Worm (Caenorhabditis elegans) whole organism, L4 larva: ENCODE data around the gene sdpn-1.

Experiments
- F49E8.2 ChIP-seq: sonication (generic microtip); optimal IDR thresholded peaks from 2 replicates; lab custom pipeline; 2016; ENCODE audit warnings: missing compliant biosample characterization, mild to moderate bottlenecking, missing genetic modification characterization, borderline replicate concordance
- ZK546.5 ChIP-seq, 2 experiments: sonication (generic microtip); optimal IDR thresholded peaks; 2 replicates each; lab custom pipeline; 2017; ENCODE audit warnings: missing biosample characterization in 2 of 2, missing genetic modification characterization in 2 of 2
- aly-2 ChIP-seq: sonication (generic microtip); optimal IDR thresholded peaks from 2 replicates; lab custom pipeline; 2018; ENCODE audit warnings: missing biosample characterization, missing genetic modification characterization
- ces-1 ChIP-seq: fragments of 150-350 bp; sonication (generic microtip); optimal IDR thresholded peaks from 4 replicates; lab custom pipeline; 2014; ENCODE audit warnings: missing biosample characterization, missing genetic modification reagents, missing genetic modification characterization
- fkh-10 ChIP-seq: fragments of 150-350 bp; optimal IDR thresholded peaks from 2 replicates; lab custom pipeline; 2014; ENCODE audit warnings: missing biosample characterization, missing genetic modification reagents, missing genetic modification characterization
- fos-1 ChIP-seq: fragments of 150-350 bp; optimal IDR thresholded peaks from 2 replicates; lab custom pipeline; 2014; ENCODE audit warnings: missing biosample characterization, missing genetic modification characterization
- lsy-2 ChIP-seq, 2 experiments: fragments of 150-350 bp in 1 of 2; sonication (generic microtip) in 1 of 2; optimal IDR thresholded peaks; 2 replicates each; lab custom pipeline; 2014 to 2017; ENCODE audit warnings: missing biosample characterization in 2 of 2, missing genetic modification characterization in 2 of 2
- madf-9 ChIP-seq: fragments of 200-800 bp; sonication (Bioruptor generic); conservative IDR thresholded peaks from 2 replicates; pipeline ENCODE4 v1.3.6; 2022; ENCODE audit warnings: missing genetic modification reagents, missing genetic modification characterization, missing compliant biosample characterization
- mxl-2 ChIP-seq: fragments of 200-800 bp; sonication (Bioruptor generic); conservative IDR thresholded peaks from 2 replicates; pipeline ENCODE4 v1.3.6; 2022; ENCODE audit warnings: missing genetic modification reagents, missing genetic modification characterization, missing compliant biosample characterization
- php-3 ChIP-seq: fragments of 200-800 bp; sonication (Bioruptor generic); IDR thresholded peaks from 2 replicates; pipeline ENCODE4 v1.3.6; 2022; ENCODE audit warnings: missing genetic modification reagents, missing genetic modification characterization, missing compliant biosample characterization
- tra-1 ChIP-seq: fragments of 200-800 bp; sonication (Bioruptor generic); IDR thresholded peaks from 2 replicates; pipeline ENCODE4 v1.3.6; 2022; ENCODE audit warnings: missing genetic modification reagents, missing genetic modification characterization, missing compliant biosample characterization
- unc-130 ChIP-seq: sonication (generic microtip); optimal IDR thresholded peaks from 2 replicates; lab custom pipeline; 2016; ENCODE audit warnings: missing genetic modification reagents, missing genetic modification characterization, missing compliant biosample characterization
- ztf-11 ChIP-seq: fragments of 150-350 bp; optimal IDR thresholded peaks from 2 replicates; lab custom pipeline; 2014; ENCODE audit warnings: missing biosample characterization, missing genetic modification characterization

DNA sequence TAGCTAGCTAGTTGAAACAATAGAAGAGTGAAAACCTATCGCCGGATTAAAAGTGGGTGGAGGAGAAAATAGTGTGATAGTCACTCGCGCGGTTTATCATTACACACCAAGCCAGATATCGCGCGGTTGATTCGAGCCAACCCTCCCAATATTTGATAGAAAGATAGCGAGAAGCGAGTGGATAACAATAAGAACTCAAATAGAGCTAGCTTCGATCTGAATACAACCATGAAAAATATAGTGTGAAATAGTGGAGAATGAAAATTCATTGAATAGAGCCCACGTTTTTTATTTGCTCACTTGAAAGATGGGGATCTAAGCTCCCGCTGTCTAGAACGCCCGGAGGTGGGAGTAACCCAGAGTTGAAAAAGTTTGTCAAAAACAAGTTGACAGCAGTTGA lies 53.0 kb downstream of the sdpn-1 start, which contains the start of gene tnt-3:
- TF ChIP-seq php-3 (GFP tag; lab: Robert Waterston, UW) (no peak), ZK546.5 (tag; optimal IDR thresholded peaks at IDR 0.05; lab: Kevin White, UChicago) (no peak), tra-1 (GFP tag; lab: Robert Waterston, UW) (no peak), lsy-2 (tag; optimal IDR thresholded peaks at IDR 0.05; lab: Kevin White, UChicago) (no peak), unc-130 (GFP tag; lab: Kevin White, UChicago) (no peak), ztf-11 (no peak), aly-2 (tag; lab: Kevin White, UChicago) (no peak), mxl-2 (GFP tag; lab: Robert Waterston, UW) (no peak), ces-1 (GFP tag; lab: Kevin White, UChicago) (no peak), fos-1 (tag; lab: Kevin White, UChicago) (no peak), madf-9 (GFP tag; lab: Robert Waterston, UW) (no peak), fkh-10 (GFP tag; lab: Kevin White, UChicago) (no peak), F49E8.2 (tag; lab: Kevin White, UChicago) (no peak)
